Worm (Caenorhabditis elegans): Measurements from ENCODE around the gene ugt-37.

DNA sequence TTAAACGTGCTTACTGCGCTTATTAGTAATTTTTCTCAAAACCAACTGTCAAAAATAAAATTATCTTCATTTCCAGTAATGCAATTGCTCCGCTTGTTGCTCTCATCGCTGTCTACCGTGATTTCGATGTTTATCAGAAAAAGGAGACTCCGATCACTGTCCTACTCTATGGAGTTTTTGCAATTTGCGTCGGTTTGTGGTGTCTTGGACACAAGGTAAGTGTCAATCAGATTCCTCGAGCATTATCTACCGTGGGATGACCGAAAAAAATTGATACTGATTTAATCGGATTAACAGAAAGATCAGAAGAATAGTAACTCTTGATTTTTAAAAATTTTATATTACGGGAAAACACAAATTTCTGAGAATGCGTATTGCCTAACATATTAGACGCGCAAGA is 42.2 kb upstream of the ugt-37 start:
- TF ChIP-seq ceh-28 (tag; optimal IDR thresholded peaks at IDR 0.05) = no peak
- no peak for TF ChIP-seq lin-15B (tag; optimal IDR thresholded peaks at IDR 0.05)

Measured in whole organism, L3 larva.